Worm (Caenorhabditis elegans) whole organism, L2 larva: ENCODE measurements around the gene F32D8.1.

ENCODE experiments used
- ama-1 ChIP-seq: fragments of 150-350 bp; optimal IDR thresholded peaks from 2 replicates; lab custom pipeline; 2018; ENCODE audit warnings: inconsistent platforms
- dmd-4 ChIP-seq: sonication (generic microtip); optimal IDR thresholded peaks from 2 replicates; lab custom pipeline; 2017; ENCODE audit warnings: missing biosample characterization, missing genetic modification characterization
- skn-1 ChIP-seq: sonication (generic microtip); optimal IDR thresholded peaks from 2 replicates; lab custom pipeline; 2017; ENCODE audit warnings: missing biosample characterization, missing genetic modification characterization

DNA sequence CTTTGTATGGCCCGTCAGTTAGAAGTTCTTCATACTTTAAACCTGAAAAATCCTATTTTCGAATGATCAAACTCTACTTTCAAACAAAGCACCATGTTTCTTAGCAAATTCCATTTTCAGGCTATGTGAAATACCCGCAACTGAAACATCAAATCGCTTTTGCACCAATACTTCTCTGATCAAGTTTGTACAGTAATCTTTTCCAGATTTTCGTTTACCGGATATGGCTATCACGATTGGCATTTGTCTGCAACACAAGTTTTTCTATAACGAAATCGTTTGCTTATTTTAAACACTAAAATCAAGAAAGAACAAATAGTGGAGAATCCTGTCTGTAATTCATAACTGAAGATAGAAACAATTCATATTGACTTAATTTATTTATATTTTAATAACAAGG lies 15.7 kb downstream of the F32D8.1 start, which contains the start of gene F32D8.13:
- TF ChIP-seq ama-1 (lab: Kevin White, UChicago) (peak; percentile 56), skn-1 (tag; lab: Kevin White, UChicago) (no peak), dmd-4 (tag; lab: Kevin White, UChicago) (no peak)
